Worm (Caenorhabditis elegans): ENCODE results near the gene ufd-3.

- TF ChIP-seq syd-9 (tag; optimal IDR thresholded peaks at IDR 0.05) (no peak), pha-4 (tag; optimal IDR thresholded peaks at IDR 0.05) (no peak), ama-1 (optimal IDR thresholded peaks at IDR 0.05) (no peak), ceh-18 (tag; optimal IDR thresholded peaks at IDR 0.05) (no peak), pha-2 (tag; optimal IDR thresholded peaks at IDR 0.05) (no peak), fkh-10 (GFP tag; optimal IDR thresholded peaks at IDR 0.05) (no peak), unc-86 (tag; optimal IDR thresholded peaks at IDR 0.05) (no peak), ceh-22 (tag; optimal IDR thresholded peaks at IDR 0.05) (no peak), lin-11 (tag; optimal IDR thresholded peaks at IDR 0.05) (no peak), K02D7.2 (tag; optimal IDR thresholded peaks at IDR 0.05) (no peak), nfya-1 (tag; optimal IDR thresholded peaks at IDR 0.05) (no peak), sox-4 (tag; optimal IDR thresholded peaks at IDR 0.05) (no peak), hlh-6 (tag; optimal IDR thresholded peaks at IDR 0.05) (no peak)
Observed at ce11 chrII:9990812-9991211, 50.3 kb downstream of the ufd-3 start, which contains the start of gene lec-3.
